Fruit fly (Drosophila melanogaster) whole organism, pupa: Measurements from ENCODE around the gene CG3213.

ENCODE experiments used
- CG12605 ChIP-seq: fragments of 200-800 bp; sonication (Bioruptor generic); IDR thresholded peaks from 2 replicates; pipeline ENCODE4 v1.3.6; 2022; ENCODE audit warnings: missing biosample characterization, missing genetic modification characterization
- Pif1A ChIP-seq: fragments of 200-800 bp; sonication (Bioruptor generic); optimal IDR thresholded peaks from 3 replicates; lab custom pipeline; 2016; ENCODE audit warnings: missing biosample characterization, missing genetic modification characterization

DNA sequence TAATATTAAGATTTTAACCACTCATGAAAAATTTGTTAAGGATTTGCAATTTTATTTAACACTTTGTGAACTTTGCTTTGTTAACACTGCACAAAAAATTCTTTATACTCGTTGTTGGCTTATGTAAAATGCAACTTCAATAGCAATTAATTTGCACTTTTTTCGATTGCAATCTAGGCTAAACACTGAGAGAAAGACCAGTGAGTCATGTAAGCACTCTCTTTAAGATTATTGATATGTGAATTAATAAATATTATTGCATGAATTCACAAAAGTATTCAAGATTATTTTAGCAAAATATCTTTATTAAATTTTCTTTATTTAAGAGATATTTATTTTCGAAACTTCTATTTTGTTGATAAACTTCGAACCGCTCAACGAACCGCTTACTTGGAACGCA lies 12.6 kb downstream of the CG3213 start:
- TF ChIP-seq Pif1A (GFP tag; lab: Kevin White, UChicago): no peak
- TF ChIP-seq CG12605: no peak
